Worm (Caenorhabditis elegans): Measurements from ENCODE around the gene Y62E10A.19.

DNA sequence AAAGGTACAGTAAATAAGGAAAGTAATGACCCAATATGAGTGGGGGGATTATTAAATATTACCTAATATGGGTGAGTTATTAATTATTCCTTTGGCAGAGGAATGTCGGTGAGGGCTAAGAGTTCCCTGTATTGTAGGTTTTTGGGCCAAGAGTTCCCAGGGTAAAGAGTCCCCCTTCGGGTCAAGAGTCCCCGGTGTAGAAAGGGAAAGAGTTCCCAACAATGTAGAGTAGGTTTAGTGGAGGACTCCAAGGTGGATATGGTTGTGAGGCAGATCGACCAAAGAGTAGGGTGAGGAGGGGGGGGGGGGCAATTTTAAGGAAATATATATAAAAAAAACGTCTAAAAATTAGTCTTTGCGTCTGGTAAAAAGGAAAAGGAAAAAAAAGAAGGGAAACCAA is 48.8 kb upstream of the Y62E10A.19 start:
- TF ChIP-seq aly-2 (tag; optimal IDR thresholded peaks at IDR 0.05), result no peak
- TF ChIP-seq unc-62 (GFP tag; optimal IDR thresholded peaks at IDR 0.05), result no peak
- TF ChIP-seq ama-1 (optimal IDR thresholded peaks at IDR 0.05), result no peak
- TF ChIP-seq zag-1 (tag; optimal IDR thresholded peaks at IDR 0.05), result no peak
- TF ChIP-seq unc-39 (tag; optimal IDR thresholded peaks at IDR 0.05), result no peak
- TF ChIP-seq nhr-12 (tag; optimal IDR thresholded peaks at IDR 0.05), result no peak
- no peak for TF ChIP-seq snpc-4 (tag; optimal IDR thresholded peaks at IDR 0.05)
- TF ChIP-seq lsy-2 (tag; optimal IDR thresholded peaks at IDR 0.05), result no peak
- TF ChIP-seq fos-1 (tag; optimal IDR thresholded peaks at IDR 0.05), result no peak
- no peak for TF ChIP-seq lin-11 (tag; optimal IDR thresholded peaks at IDR 0.05)
- no peak for TF ChIP-seq lin-39 (tag; optimal IDR thresholded peaks at IDR 0.05)
- TF ChIP-seq dmd-4 (tag; optimal IDR thresholded peaks at IDR 0.05), result no peak
- no peak for TF ChIP-seq nhr-25 (tag; optimal IDR thresholded peaks at IDR 0.05)

Data from whole organism, L2 larva.